Fruit fly (Drosophila melanogaster) whole organism, embryonic: ENCODE results near the gene erm.

Source experiments
- Abd-B ChIP-seq: fragments of 200-800 bp; sonication (Bioruptor generic); optimal IDR thresholded peaks from 2 replicates; lab custom pipeline; 2018; ENCODE audit warnings: missing biosample characterization, mild to moderate bottlenecking, missing genetic modification characterization, moderate library complexity
- Atf3 ChIP-seq: fragments of 200-800 bp; sonication (Bioruptor generic); optimal IDR thresholded peaks from 3 replicates; lab custom pipeline; 2016; ENCODE audit warnings: missing biosample characterization, missing genetic modification characterization
- CG10147 ChIP-seq: fragments of 200-800 bp; sonication (Bioruptor generic); optimal IDR thresholded peaks from 2 replicates; lab custom pipeline; 2019; ENCODE audit warnings: missing biosample characterization, mild to moderate bottlenecking, missing genetic modification characterization, moderate library complexity
- CG10267 ChIP-seq: fragments of 200-800 bp; sonication (Bioruptor generic); optimal IDR thresholded peaks from 2 replicates; lab custom pipeline; 2018; ENCODE audit warnings: missing biosample characterization, mild to moderate bottlenecking, missing genetic modification characterization, moderate library complexity
- CG11504 ChIP-seq: fragments of 200-800 bp; sonication (Bioruptor generic); optimal IDR thresholded peaks from 3 replicates; lab custom pipeline; 2019; ENCODE audit warnings: missing biosample characterization, mild to moderate bottlenecking, missing genetic modification characterization, moderate library complexity
- CG12155 ChIP-seq: fragments of 200-800 bp; sonication (Bioruptor generic); optimal IDR thresholded peaks from 3 replicates; lab custom pipeline; 2016; ENCODE audit warnings: missing biosample characterization, missing genetic modification characterization
- CG12659 ChIP-seq: fragments of 200-800 bp; sonication (Bioruptor generic); optimal IDR thresholded peaks from 3 replicates; lab custom pipeline; 2017; ENCODE audit warnings: mild to moderate bottlenecking, missing biosample characterization, missing genetic modification reagents, missing genetic modification characterization
- CG13894 ChIP-seq: fragments of 200-800 bp; sonication (Bioruptor generic); optimal IDR thresholded peaks from 3 replicates; lab custom pipeline; 2018; ENCODE audit warnings: missing biosample characterization, mild to moderate bottlenecking, missing genetic modification characterization, moderate library complexity
- CG14860 ChIP-seq: fragments of 200-800 bp; sonication (Bioruptor generic); IDR thresholded peaks from 3 replicates; pipeline ENCODE4 v1.3.6; 2022; ENCODE audit warnings: missing biosample characterization, missing genetic modification characterization; ENCODE audit not compliant: partially characterized antibody
- CG15514 ChIP-seq: fragments of 200-800 bp; sonication (Bioruptor generic); optimal IDR thresholded peaks from 3 replicates; lab custom pipeline; 2017; ENCODE audit warnings: missing biosample characterization, missing genetic modification characterization, mild to moderate bottlenecking, moderate library complexity, missing genetic modification reagents
- CG15601 ChIP-seq: fragments of 200-800 bp; sonication (Bioruptor generic); optimal IDR thresholded peaks from 3 replicates; lab custom pipeline; 2019; ENCODE audit warnings: missing biosample characterization, mild to moderate bottlenecking, missing genetic modification characterization, moderate library complexity
- CG1603 ChIP-seq: fragments of 200-800 bp; sonication (Bioruptor generic); optimal IDR thresholded peaks from 2 replicates; lab custom pipeline; 2019; ENCODE audit warnings: missing biosample characterization, mild to moderate bottlenecking, missing genetic modification characterization, moderate library complexity
- CG17328 ChIP-seq: fragments of 200-800 bp; sonication (Bioruptor generic); IDR thresholded peaks from 2 replicates; pipeline ENCODE4 v1.3.6; 2022; ENCODE audit warnings: missing biosample characterization, missing genetic modification characterization
- CG17829 ChIP-seq: fragments of 200-800 bp; optimal IDR thresholded peaks from 2 replicates; lab custom pipeline; 2019; ENCODE audit warnings: missing biosample characterization, mild to moderate bottlenecking, missing genetic modification characterization, moderate library complexity
- CG18599 ChIP-seq: fragments of 200-800 bp; sonication (Bioruptor generic); optimal IDR thresholded peaks from 3 replicates; lab custom pipeline; 2017; ENCODE audit warnings: missing biosample characterization, missing genetic modification characterization, mild to moderate bottlenecking, moderate library complexity, missing genetic modification reagents
- CG3163 ChIP-seq: fragments of 200-800 bp; sonication (Bioruptor generic); optimal IDR thresholded peaks from 3 replicates; lab custom pipeline; 2016; ENCODE audit warnings: missing biosample characterization, missing genetic modification characterization
- CG34224 ChIP-seq: fragments of 200-800 bp; sonication (Bioruptor generic); IDR thresholded peaks from 3 replicates; pipeline ENCODE4 v1.3.6; 2022; ENCODE audit warnings: missing biosample characterization, missing genetic modification characterization; ENCODE audit not compliant: partially characterized antibody
- CG3838 ChIP-seq: fragments of 200-800 bp; sonication (Bioruptor generic); optimal IDR thresholded peaks from 3 replicates; lab custom pipeline; 2016; ENCODE audit warnings: missing biosample characterization, missing genetic modification characterization
- CG4282 ChIP-seq: fragments of 200-800 bp; sonication (Bioruptor generic); optimal IDR thresholded peaks from 2 replicates; lab custom pipeline; 2016; ENCODE audit warnings: missing biosample characterization, missing genetic modification characterization
- CG8290 ChIP-seq, 3 experiments: fragments of 200-800 bp; sonication (Bioruptor generic); optimal IDR thresholded peaks; 2 replicates each; lab custom pipeline; 2016 to 2019; ENCODE audit warnings: missing biosample characterization in 3 of 3, missing genetic modification characterization in 3 of 3, mild to moderate bottlenecking in 2 of 3, moderate library complexity in 1 of 3
- CHES-1-like ChIP-seq: fragments of 200-800 bp; sonication (Bioruptor generic); optimal IDR thresholded peaks from 2 replicates; lab custom pipeline; 2016; ENCODE audit warnings: missing biosample characterization, missing genetic modification characterization
- CTCF ChIP-seq: fragments of 200-800 bp; sonication (Bioruptor generic); optimal IDR thresholded peaks from 2 replicates; lab custom pipeline; 2017; ENCODE audit warnings: missing biosample characterization, mild to moderate bottlenecking, missing genetic modification characterization, moderate library complexity
- CoRest ChIP-seq: fragments of 200-800 bp; sonication (Bioruptor generic); optimal IDR thresholded peaks from 3 replicates; lab custom pipeline; 2018; ENCODE audit warnings: missing biosample characterization, mild to moderate bottlenecking, missing genetic modification characterization, moderate library complexity
- Deaf1 ChIP-seq: fragments of 200-800 bp; optimal IDR thresholded peaks from 3 replicates; lab custom pipeline; 2019; ENCODE audit warnings: missing biosample characterization, mild to moderate bottlenecking, missing genetic modification characterization, moderate library complexity
- Dek ChIP-seq: fragments of 200-800 bp; sonication (Bioruptor generic); optimal IDR thresholded peaks from 3 replicates; lab custom pipeline; 2019; ENCODE audit warnings: missing biosample characterization, mild to moderate bottlenecking, missing genetic modification characterization, moderate library complexity
- E2f2 ChIP-seq: fragments of 200-800 bp; sonication (Bioruptor generic); IDR thresholded peaks from 2 replicates; pipeline ENCODE4 v1.3.6; 2022; ENCODE audit warnings: missing biosample characterization, missing genetic modification characterization
- Elba2 ChIP-seq: fragments of 200-800 bp; sonication (Bioruptor generic); optimal IDR thresholded peaks from 3 replicates; lab custom pipeline; 2016; ENCODE audit warnings: missing biosample characterization, missing genetic modification characterization
- Ets97D ChIP-seq: fragments of 200-800 bp; sonication (Bioruptor generic); optimal IDR thresholded peaks from 3 replicates; lab custom pipeline; 2016; ENCODE audit warnings: missing biosample characterization, missing genetic modification characterization
- HmgZ ChIP-seq: fragments of 200-800 bp; sonication (Bioruptor generic); optimal IDR thresholded peaks from 2 replicates; lab custom pipeline; 2018; ENCODE audit warnings: missing biosample characterization, mild to moderate bottlenecking, missing genetic modification characterization
- MBD-R2 ChIP-seq: fragments of 200-800 bp; sonication (Bioruptor generic); IDR thresholded peaks from 2 replicates; pipeline ENCODE4 v1.3.6; 2022; ENCODE audit warnings: missing biosample characterization, missing genetic modification characterization
- MTF-1 ChIP-seq: fragments of 200-800 bp; sonication (Bioruptor generic); optimal IDR thresholded peaks from 2 replicates; lab custom pipeline; 2018; ENCODE audit warnings: missing biosample characterization, mild to moderate bottlenecking, missing genetic modification characterization, borderline replicate concordance
- Max ChIP-seq: fragments of 200-800 bp; sonication (Bioruptor generic); optimal IDR thresholded peaks from 2 replicates; lab custom pipeline; 2016; ENCODE audit warnings: missing biosample characterization, mild to moderate bottlenecking, missing genetic modification characterization
- Stat92E ChIP-seq, 3 experiments: fragments of >200 bp in 2 of 3; fragments of 200-800 bp in 1 of 3; sonication (Bioruptor generic) in 1 of 3; optimal IDR thresholded peaks; 2 replicates each; lab custom pipeline; 2017 to 2019; ENCODE audit warnings: missing biosample characterization in 3 of 3, missing genetic modification characterization in 3 of 3, mild to moderate bottlenecking in 1 of 3, moderate library complexity in 1 of 3
- ab ChIP-seq: fragments of 200-800 bp; sonication (Bioruptor generic); optimal IDR thresholded peaks from 2 replicates; lab custom pipeline; 2016; ENCODE audit warnings: missing biosample characterization, missing genetic modification characterization
- crp ChIP-seq, 2 experiments: fragments of 200-800 bp; sonication (Bioruptor generic); optimal IDR thresholded peaks; 2 replicates in 1 of 2; 3 replicates in 1 of 2; lab custom pipeline; 2017; ENCODE audit warnings: missing biosample characterization in 2 of 2, missing genetic modification characterization in 2 of 2, mild to moderate bottlenecking in 1 of 2, moderate library complexity in 1 of 2
- eyg ChIP-seq: fragments of 200-800 bp; sonication (Bioruptor generic); optimal IDR thresholded peaks from 3 replicates; lab custom pipeline; 2016; ENCODE audit warnings: missing biosample characterization, missing genetic modification characterization
- hbn ChIP-seq: fragments of 200-800 bp; sonication (Bioruptor generic); IDR thresholded peaks from 2 replicates; pipeline ENCODE4 v1.3.6; 2022; ENCODE audit warnings: missing biosample characterization, missing genetic modification characterization; ENCODE audit not compliant: partially characterized antibody
- kni ChIP-seq: fragments of 200-800 bp; sonication (Bioruptor generic); optimal IDR thresholded peaks from 3 replicates; lab custom pipeline; 2017; ENCODE audit warnings: mild to moderate bottlenecking, missing biosample characterization, missing genetic modification reagents, missing genetic modification characterization
- nerfin-2 ChIP-seq: fragments of 200-800 bp; sonication (Bioruptor generic); IDR thresholded peaks from 2 replicates; pipeline ENCODE4 v1.3.6; 2022; ENCODE audit warnings: missing biosample characterization, missing genetic modification characterization; ENCODE audit not compliant: partially characterized antibody
- pita ChIP-seq: fragments of 200-800 bp; sonication (Bioruptor generic); optimal IDR thresholded peaks from 2 replicates; lab custom pipeline; 2017; ENCODE audit warnings: missing biosample characterization, mild to moderate bottlenecking, missing genetic modification characterization
- pzg ChIP-seq: fragments of 200-800 bp; sonication (Bioruptor generic); optimal IDR thresholded peaks from 3 replicates; lab custom pipeline; 2018; ENCODE audit warnings: missing biosample characterization, mild to moderate bottlenecking, missing genetic modification characterization, moderate library complexity
- rib ChIP-seq: fragments of 200-800 bp; sonication (Bioruptor generic); IDR thresholded peaks from 2 replicates; pipeline ENCODE4 v1.3.6; 2022; ENCODE audit warnings: missing biosample characterization, missing genetic modification characterization
- tll ChIP-seq, 2 experiments: fragments of 200-800 bp in 1 of 2; fragments of >200 bp in 1 of 2; sonication (Bioruptor generic) in 1 of 2; optimal IDR thresholded peaks; 2 replicates each; lab custom pipeline; 2017 to 2019; ENCODE audit warnings: missing biosample characterization in 2 of 2, missing genetic modification characterization in 2 of 2, mild to moderate bottlenecking in 1 of 2, moderate library complexity in 1 of 2
- twi ChIP-seq: fragments of 200-800 bp; optimal IDR thresholded peaks from 2 replicates; lab custom pipeline; 2019; ENCODE audit warnings: missing biosample characterization, mild to moderate bottlenecking, missing genetic modification characterization, moderate library complexity
- vnd ChIP-seq: fragments of 200-800 bp; sonication (Bioruptor generic); IDR thresholded peaks from 3 replicates; pipeline ENCODE4 v1.3.6; 2022; ENCODE audit warnings: missing biosample characterization, missing genetic modification characterization; ENCODE audit not compliant: partially characterized antibody

The erm gene

DNA sequence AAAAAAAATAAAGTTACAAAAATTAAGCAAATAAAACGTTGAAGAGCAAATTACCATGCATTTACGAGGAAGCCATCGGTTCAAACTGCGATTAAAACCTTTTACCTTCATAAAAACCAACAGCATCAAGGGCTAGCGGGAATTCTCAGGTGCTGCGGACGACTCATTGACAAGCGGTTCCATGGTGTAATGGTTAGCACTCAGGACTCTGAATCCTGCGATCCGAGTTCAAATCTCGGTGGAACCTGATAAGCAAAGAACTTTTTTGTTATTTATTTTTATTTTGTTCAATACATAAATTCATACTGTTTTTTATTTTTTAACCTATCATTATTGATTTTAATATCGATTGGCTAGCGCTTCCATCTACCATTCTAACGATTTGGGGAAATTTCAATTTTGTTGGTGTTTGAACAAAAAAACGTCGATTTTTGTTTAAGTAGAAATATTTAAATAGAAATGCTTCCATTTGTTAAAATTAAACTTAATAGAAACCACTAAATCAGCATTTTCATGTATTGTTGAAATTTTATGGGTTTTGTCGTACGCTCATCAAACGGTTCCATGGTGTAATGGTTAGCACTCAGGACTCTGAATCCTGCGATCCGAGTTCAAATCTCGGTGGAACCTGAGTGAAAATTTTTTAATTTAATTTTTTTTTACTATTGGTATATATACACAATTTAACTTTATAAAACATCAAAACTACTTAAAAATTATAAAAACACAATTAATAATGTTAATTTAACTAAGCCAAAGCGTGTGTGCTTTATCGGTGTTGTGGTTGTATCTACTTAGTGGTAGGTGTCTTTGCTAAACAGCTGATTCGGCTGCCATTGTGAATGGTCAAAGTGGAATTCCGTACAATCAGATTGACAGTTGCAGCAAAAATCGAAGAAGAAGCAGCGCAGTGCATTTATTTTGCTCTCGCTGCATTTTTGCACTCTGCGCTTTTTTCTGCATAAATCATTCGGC is 39.1 kb upstream of the erm start, which contains the start of gene CG4238 (continued):
- no peak for TF ChIP-seq MTF-1 (GFP tag; lab: Kevin White, UChicago)
- peak; percentile 30 for TF ChIP-seq CG12659 (GFP tag; lab: Kevin White, UChicago)
- TF ChIP-seq Deaf1 (tag; lab: Kevin White, UChicago) = peak; percentile 7
- TF ChIP-seq CG12155 (GFP tag; lab: Kevin White, UChicago) = peak; percentile 18
- TF ChIP-seq pita (GFP tag; lab: Kevin White, UChicago) = peak; percentile 80
- no peak for TF ChIP-seq eyg
- TF ChIP-seq Elba2 (GFP tag; lab: Kevin White, UChicago) = peak; percentile 79
- TF ChIP-seq Atf3 (GFP tag; lab: Kevin White, UChicago) = no peak
- peak in 1 of 2 experiments; percentile 52 for TF ChIP-seq tll (GFP tag; optimal IDR thresholded peaks at IDR 0.05; lab: Kevin White, UChicago)
- TF ChIP-seq CG17829 (tag; lab: Kevin White, UChicago) = peak; percentile 2
- TF ChIP-seq ab (GFP tag; lab: Kevin White, UChicago) = no peak
- TF ChIP-seq CG11504 (tag; lab: Kevin White, UChicago) = peak; percentile 46
- TF ChIP-seq E2f2 (GFP tag; lab: Robert Waterston, UW) = peak; percentile 65; the same call in 1 of the 2 replicates
- peak; percentile 49 for TF ChIP-seq CTCF (GFP tag; lab: Kevin White, UChicago)
- no peak for TF ChIP-seq CG10147
- peak; percentile 22 for TF ChIP-seq CoRest (tag; lab: Kevin White, UChicago)
- TF ChIP-seq HmgZ (tag; lab: Kevin White, UChicago) = peak; percentile 57
- peak; percentile 55 for TF ChIP-seq Ets97D (GFP tag; lab: Kevin White, UChicago)
- TF ChIP-seq CG10267 (tag; lab: Kevin White, UChicago) = peak; percentile 22
- TF ChIP-seq vnd (GFP tag; lab: Robert Waterston, UW) = peak; percentile 51
- peak; percentile 59 for TF ChIP-seq CG14860 (GFP tag; lab: Robert Waterston, UW)
- TF ChIP-seq CG8290 (GFP tag; optimal IDR thresholded peaks at IDR 0.05; lab: Kevin White, UChicago) = peak; percentile 56
- peak in 1 of 2 experiments; percentile 61 for TF ChIP-seq CG8290 (tag; optimal IDR thresholded peaks at IDR 0.05; lab: Kevin White, UChicago)
- TF ChIP-seq kni = peak; percentile 5
- no peak for TF ChIP-seq CG17328 (GFP tag; lab: Robert Waterston, UW)
- TF ChIP-seq CG15514 (GFP tag; lab: Kevin White, UChicago) = peak; percentile 28
- peak; percentile 99 to 100 for TF ChIP-seq crp (GFP tag; optimal IDR thresholded peaks at IDR 0.05; lab: Kevin White, UChicago)
- TF ChIP-seq CG34224 (GFP tag; lab: Robert Waterston, UW) = peak; percentile 50; the same call in 1 of the 3 replicates
- peak; percentile 52 for TF ChIP-seq nerfin-2
- peak; percentile 86 for TF ChIP-seq MBD-R2 (GFP tag; lab: Robert Waterston, UW)
- no peak for TF ChIP-seq twi (tag; lab: Kevin White, UChicago)
- TF ChIP-seq CG4282 = no peak
- TF ChIP-seq CG3838 (GFP tag; lab: Kevin White, UChicago) = no peak
- TF ChIP-seq CG13894 (tag; lab: Kevin White, UChicago) = peak; percentile 4
- peak; percentile 25 for TF ChIP-seq CG15601
- peak; percentile 1 for TF ChIP-seq Abd-B (GFP tag; lab: Kevin White, UChicago)
- TF ChIP-seq rib = 0 out of 2 replicates have a peak, but pooled peaks have one; percentile 34
- TF ChIP-seq Stat92E (GFP tag; optimal IDR thresholded peaks at IDR 0.05; lab: Kevin White, UChicago) = peak in 1 of 3 experiments; percentile 26
- no peak for TF ChIP-seq CG3163 (GFP tag; lab: Kevin White, UChicago)
- peak; percentile 20 for TF ChIP-seq Max (GFP tag; lab: Kevin White, UChicago)
- no peak for TF ChIP-seq CHES-1-like
- peak; percentile 49 for TF ChIP-seq CG1603
- TF ChIP-seq pzg (GFP tag; lab: Kevin White, UChicago) = peak; percentile 48
- peak; percentile 27 for TF ChIP-seq Dek (tag; lab: Kevin White, UChicago)
- TF ChIP-seq hbn (GFP tag; lab: Robert Waterston, UW) = peak; percentile 23; the same call in 1 of the 2 replicates
- no peak for TF ChIP-seq CG18599 (GFP tag; lab: Kevin White, UChicago)
